Fruit fly (Drosophila melanogaster): ENCODE data around the gene FucT6.

The FucT6 gene

DNA sequence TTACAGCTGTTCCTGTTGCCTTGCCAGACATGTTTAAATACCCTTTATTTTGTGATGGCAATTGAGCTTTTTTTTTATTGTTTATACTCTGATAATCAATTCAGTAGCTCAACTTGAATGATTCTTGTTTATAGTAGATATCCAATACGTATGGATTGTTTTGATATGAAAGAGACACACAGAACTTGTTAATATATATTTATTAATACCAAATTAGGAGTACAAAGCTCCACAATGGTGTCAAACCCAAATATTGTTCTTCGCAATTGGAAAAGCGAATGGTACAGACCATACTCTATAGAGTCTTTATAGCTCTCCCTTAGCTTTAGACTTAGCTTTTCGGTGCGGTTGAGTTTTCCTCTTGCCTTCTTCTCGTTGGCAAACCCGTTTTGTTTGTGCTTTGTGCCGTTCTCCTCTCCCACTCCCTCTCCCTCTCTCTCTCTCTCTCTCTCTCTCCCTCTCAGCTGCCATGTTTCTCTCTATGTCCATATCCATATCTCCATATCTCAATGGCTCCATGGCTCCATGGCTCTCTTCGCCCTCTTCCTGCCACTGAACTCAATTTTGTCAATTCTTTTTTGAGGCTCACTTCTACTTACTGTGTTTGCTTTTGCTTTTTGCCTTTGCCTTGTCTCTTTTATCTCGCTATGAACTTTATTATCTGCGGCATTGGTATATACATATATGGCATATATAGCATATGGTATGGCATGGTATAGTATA, 23.7 kb downstream of the FucT6 start:
- TF ChIP-seq CG14860 (GFP tag; IDR thresholded peaks at IDR 0.05; ENCODE audit: partially characterized antibody) = no peak
- peak; percentile 17 for TF ChIP-seq Deaf1 (tag; optimal IDR thresholded peaks at IDR 0.05)
- TF ChIP-seq lmd (GFP tag; IDR thresholded peaks at IDR 0.05) = no peak
- TF ChIP-seq CG4854 (GFP tag; optimal IDR thresholded peaks at IDR 0.05) = peak; percentile 15
- TF ChIP-seq klu (GFP tag; IDR thresholded peaks at IDR 0.05) = no peak
- peak; percentile 26; the same call in 1 of the 2 replicates for TF ChIP-seq stc (GFP tag; IDR thresholded peaks at IDR 0.05)
- no peak for TF ChIP-seq ERR (GFP tag; optimal IDR thresholded peaks at IDR 0.05)
- peak; percentile 49; the same call in 1 of the 3 replicates for TF ChIP-seq sr (GFP tag; IDR thresholded peaks at IDR 0.05)
- no peak for TF ChIP-seq CG32772 (GFP tag; IDR thresholded peaks at IDR 0.05)
- TF ChIP-seq Fer1 (GFP tag; optimal IDR thresholded peaks at IDR 0.05) = peak; percentile 83
- no peak for TF ChIP-seq CG8290 (GFP tag; optimal IDR thresholded peaks at IDR 0.05)
- peak in 1 of 2 experiments; percentile 42 for TF ChIP-seq CG8290 (tag; optimal IDR thresholded peaks at IDR 0.05)
- no peak for TF ChIP-seq Optix (GFP tag; IDR thresholded peaks at IDR 0.05)
- peak; percentile 56 for TF ChIP-seq CG8924 (tag; optimal IDR thresholded peaks at IDR 0.05)
- no peak for TF ChIP-seq CG3838 (GFP tag; optimal IDR thresholded peaks at IDR 0.05)
- no peak for TF ChIP-seq CG8478 (optimal IDR thresholded peaks at IDR 0.05)
- TF ChIP-seq br (optimal IDR thresholded peaks at IDR 0.05) = no peak
- TF ChIP-seq CG14014 (GFP tag; IDR thresholded peaks at IDR 0.05) = no peak
- no peak for TF ChIP-seq Fer2 (tag; optimal IDR thresholded peaks at IDR 0.05)
- no peak for TF ChIP-seq CG16813 (GFP tag; IDR thresholded peaks at IDR 0.05; ENCODE audit: partially characterized antibody)
- TF ChIP-seq bbx (GFP tag; IDR thresholded peaks at IDR 0.05; ENCODE audit: partially characterized antibody) = no peak
- TF ChIP-seq Mrtf (GFP tag; IDR thresholded peaks at IDR 0.05) = no peak
- TF ChIP-seq Blimp-1 (GFP tag; optimal IDR thresholded peaks at IDR 0.05) = no peak
- no peak for TF ChIP-seq CG8765 (GFP tag; IDR thresholded peaks at IDR 0.05)
- peak; percentile 59 for TF ChIP-seq CG2678 (tag; optimal IDR thresholded peaks at IDR 0.05)
- peak; percentile 17 for TF ChIP-seq CG8359 (GFP tag; optimal IDR thresholded peaks at IDR 0.05; ENCODE audit: borderline replicate concordance)
- no peak for TF ChIP-seq croc (GFP tag; conservative IDR thresholded peaks at IDR 0.05)
- TF ChIP-seq tin (GFP tag; optimal IDR thresholded peaks at IDR 0.05) = no peak
- TF ChIP-seq Dfd (GFP tag; optimal IDR thresholded peaks at IDR 0.05) = no peak
- TF ChIP-seq Oaz (GFP tag; IDR thresholded peaks at IDR 0.05) = no peak
- peak; percentile 72 for TF ChIP-seq HLHmδ (GFP tag; optimal IDR thresholded peaks at IDR 0.05)
- no peak for TF ChIP-seq CG14441 (GFP tag; IDR thresholded peaks at IDR 0.05)
- no peak for TF ChIP-seq CG1792 (GFP tag; optimal IDR thresholded peaks at IDR 0.05)
- TF ChIP-seq HLH54F (GFP tag; optimal IDR thresholded peaks at IDR 0.05) = no peak
- peak; percentile 86 for TF ChIP-seq sqz (GFP tag; optimal IDR thresholded peaks at IDR 0.05)
- no peak for TF ChIP-seq CG1233 (GFP tag; optimal IDR thresholded peaks at IDR 0.05)
- TF ChIP-seq mirr (GFP tag; optimal IDR thresholded peaks at IDR 0.05) = peak; percentile 84
- TF ChIP-seq abd-A (tag; optimal IDR thresholded peaks at IDR 0.05) = peak; percentile 67
- 0 out of 2 replicates have a peak, but pooled peaks have one; percentile 37 for TF ChIP-seq unc-4 (GFP tag; IDR thresholded peaks at IDR 0.05; ENCODE audit: partially characterized antibody)
- peak; percentile 20 for TF ChIP-seq salm (tag; optimal IDR thresholded peaks at IDR 0.05)
- no peak for TF ChIP-seq prd (optimal IDR thresholded peaks at IDR 0.05)
- no peak for TF ChIP-seq prd (GFP tag; IDR thresholded peaks at IDR 0.05)
- TF ChIP-seq Sox102F (GFP tag; optimal IDR thresholded peaks at IDR 0.05) = no peak
- no peak for TF ChIP-seq dan (GFP tag; IDR thresholded peaks at IDR 0.05)
- TF ChIP-seq sna (GFP tag; IDR thresholded peaks at IDR 0.05; ENCODE audit: partially characterized antibody) = no peak
- no peak; the same call in 1 of the 2 replicates for TF ChIP-seq E2f2 (GFP tag; IDR thresholded peaks at IDR 0.05)
- peak; percentile 54 for TF ChIP-seq gro (GFP tag; optimal IDR thresholded peaks at IDR 0.05)
- TF ChIP-seq en (GFP tag; optimal IDR thresholded peaks at IDR 0.05) = peak; percentile 36
- TF ChIP-seq CG10959 (GFP tag; IDR thresholded peaks at IDR 0.05) = no peak
- TF ChIP-seq cad (GFP tag; optimal IDR thresholded peaks at IDR 0.05) = no peak
- TF ChIP-seq CG11723 (GFP tag; optimal IDR thresholded peaks at IDR 0.05) = no peak
- no peak for TF ChIP-seq Lim3 (GFP tag; IDR thresholded peaks at IDR 0.05)

All from whole organism, embryonic.